Fruit fly (Drosophila melanogaster) whole organism, embryonic: ENCODE results near the gene PpV.

Experiments used
- CG1024 ChIP-seq: fragments of 200-800 bp; sonication (Bioruptor generic); IDR thresholded peaks from 2 replicates; pipeline ENCODE4 v1.3.6; 2022; ENCODE audit warnings: missing biosample characterization, missing genetic modification characterization
- CG10431 ChIP-seq: fragments of 200-800 bp; sonication (Bioruptor generic); optimal IDR thresholded peaks from 3 replicates; lab custom pipeline; 2018; ENCODE audit warnings: missing biosample characterization, mild to moderate bottlenecking, missing genetic modification characterization
- CG11695 ChIP-seq: fragments of 200-800 bp; sonication (Bioruptor generic); IDR thresholded peaks from 3 replicates; pipeline ENCODE4 v1.3.6; 2022; ENCODE audit warnings: missing biosample characterization, missing genetic modification characterization
- CG11723 ChIP-seq: fragments of 200-800 bp; sonication (Bioruptor generic); optimal IDR thresholded peaks from 2 replicates; lab custom pipeline; 2017; ENCODE audit warnings: missing biosample characterization, mild to moderate bottlenecking, missing genetic modification characterization
- CG13287 ChIP-seq: fragments of 200-800 bp; sonication (Bioruptor generic); IDR thresholded peaks from 2 replicates; pipeline ENCODE4 v1.3.6; 2022; ENCODE audit warnings: missing biosample characterization, missing genetic modification characterization; ENCODE audit not compliant: partially characterized antibody
- CG15601 ChIP-seq: fragments of 200-800 bp; sonication (Bioruptor generic); optimal IDR thresholded peaks from 3 replicates; lab custom pipeline; 2019; ENCODE audit warnings: missing biosample characterization, mild to moderate bottlenecking, missing genetic modification characterization, moderate library complexity
- CG16779 ChIP-seq: fragments of 200-800 bp; sonication (Bioruptor generic); IDR thresholded peaks from 2 replicates; pipeline ENCODE4 v1.3.6; 2022; ENCODE audit warnings: missing biosample characterization, missing genetic modification characterization
- CG17186 ChIP-seq: fragments of 200-800 bp; sonication (Bioruptor generic); optimal IDR thresholded peaks from 3 replicates; lab custom pipeline; 2017; ENCODE audit warnings: missing biosample characterization, missing genetic modification reagents, missing genetic modification characterization
- CG18262 ChIP-seq: fragments of 200-800 bp; optimal IDR thresholded peaks from 3 replicates; lab custom pipeline; 2019; ENCODE audit warnings: missing biosample characterization, mild to moderate bottlenecking, missing genetic modification characterization, moderate library complexity
- CG18476 ChIP-seq: fragments of 200-800 bp; sonication (Bioruptor generic); optimal IDR thresholded peaks from 2 replicates; lab custom pipeline; 2016; ENCODE audit warnings: missing biosample characterization, mild to moderate bottlenecking, missing genetic modification characterization
- CG18764 ChIP-seq: fragments of 200-800 bp; sonication (Bioruptor generic); optimal IDR thresholded peaks from 3 replicates; lab custom pipeline; 2016; ENCODE audit warnings: missing biosample characterization, missing genetic modification characterization
- CG2712 ChIP-seq: fragments of 200-800 bp; optimal IDR thresholded peaks from 3 replicates; lab custom pipeline; 2019; ENCODE audit warnings: missing biosample characterization, mild to moderate bottlenecking, missing genetic modification characterization, moderate library complexity
- CG3065 ChIP-seq: fragments of 200-800 bp; sonication (Bioruptor generic); optimal IDR thresholded peaks from 2 replicates; lab custom pipeline; 2016; ENCODE audit warnings: missing biosample characterization, missing genetic modification characterization
- CG3726 ChIP-seq: fragments of 200-800 bp; sonication (Bioruptor generic); IDR thresholded peaks from 3 replicates; pipeline ENCODE4, ENCODE4 v1.3.6; 2022; ENCODE audit warnings: missing biosample characterization, missing genetic modification characterization
- CG3838 ChIP-seq: fragments of 200-800 bp; sonication (Bioruptor generic); optimal IDR thresholded peaks from 3 replicates; lab custom pipeline; 2016; ENCODE audit warnings: missing biosample characterization, missing genetic modification characterization
- CG6272 ChIP-seq: fragments of 200-800 bp; sonication (Bioruptor generic); IDR thresholded peaks from 2 replicates; pipeline ENCODE4 v1.3.6; 2022; ENCODE audit warnings: missing biosample characterization, missing genetic modification characterization
- CG6765 ChIP-seq: fragments of 200-800 bp; sonication (Bioruptor generic); optimal IDR thresholded peaks from 3 replicates; lab custom pipeline; 2017; ENCODE audit warnings: missing biosample characterization, mild to moderate bottlenecking, missing genetic modification characterization
- CG8089 ChIP-seq: fragments of 200-800 bp; sonication (Bioruptor generic); optimal IDR thresholded peaks from 3 replicates; lab custom pipeline; 2016; ENCODE audit warnings: missing biosample characterization, missing genetic modification characterization
- CG8765 ChIP-seq: fragments of 200-800 bp; sonication (Bioruptor generic); IDR thresholded peaks from 2 replicates; pipeline ENCODE4 v1.3.6; 2022; ENCODE audit warnings: missing biosample characterization, missing genetic modification characterization
- D19B ChIP-seq: fragments of 200-800 bp; sonication (Bioruptor generic); optimal IDR thresholded peaks from 2 replicates; lab custom pipeline; 2017; ENCODE audit warnings: missing biosample characterization, mild to moderate bottlenecking, missing genetic modification characterization
- Dip3 ChIP-seq: fragments of 200-800 bp; sonication (Bioruptor generic); optimal IDR thresholded peaks from 3 replicates; lab custom pipeline; 2016; ENCODE audit warnings: missing biosample characterization, missing genetic modification characterization
- Eip74EF ChIP-seq, 2 experiments: fragments of 200-800 bp in 1 of 2; fragments of >200 bp in 1 of 2; sonication (Bioruptor generic) in 1 of 2; optimal IDR thresholded peaks; 2 replicates each; lab custom pipeline; 2017 to 2019; ENCODE audit warnings: missing biosample characterization in 2 of 2, missing genetic modification characterization in 2 of 2, mild to moderate bottlenecking in 1 of 2, moderate library complexity in 1 of 2
- Elba2 ChIP-seq: fragments of 200-800 bp; sonication (Bioruptor generic); optimal IDR thresholded peaks from 3 replicates; lab custom pipeline; 2016; ENCODE audit warnings: missing biosample characterization, missing genetic modification characterization
- Fer3 ChIP-seq: fragments of 200-800 bp; sonication (Bioruptor generic); optimal IDR thresholded peaks from 2 replicates; lab custom pipeline; 2018; ENCODE audit warnings: missing biosample characterization, mild to moderate bottlenecking, missing genetic modification characterization, moderate library complexity
- Hmr ChIP-seq: fragments of 200-800 bp; sonication (Bioruptor generic); optimal IDR thresholded peaks from 3 replicates; lab custom pipeline; 2017; ENCODE audit warnings: mild to moderate bottlenecking, missing biosample characterization, missing genetic modification reagents, missing genetic modification characterization
- MBD-R2 ChIP-seq: fragments of 200-800 bp; sonication (Bioruptor generic); IDR thresholded peaks from 2 replicates; pipeline ENCODE4 v1.3.6; 2022; ENCODE audit warnings: missing biosample characterization, missing genetic modification characterization
- Max ChIP-seq: fragments of 200-800 bp; sonication (Bioruptor generic); optimal IDR thresholded peaks from 2 replicates; lab custom pipeline; 2016; ENCODE audit warnings: missing biosample characterization, mild to moderate bottlenecking, missing genetic modification characterization
- NFAT ChIP-seq: fragments of 200-800 bp; sonication (Bioruptor generic); IDR thresholded peaks from 2 replicates; pipeline ENCODE4 v1.3.6; 2022; ENCODE audit warnings: missing biosample characterization, missing genetic modification characterization
- NfI ChIP-seq: fragments of 200-800 bp; sonication (Bioruptor generic); optimal IDR thresholded peaks from 3 replicates; lab custom pipeline; 2018; ENCODE audit warnings: missing biosample characterization, mild to moderate bottlenecking, missing genetic modification characterization, moderate library complexity
- ac ChIP-seq: fragments of 200-800 bp; sonication (Bioruptor generic); optimal IDR thresholded peaks from 3 replicates; lab custom pipeline; 2017; ENCODE audit warnings: missing biosample characterization, mild to moderate bottlenecking, missing genetic modification characterization
- chn ChIP-seq: fragments of 200-800 bp; sonication (Bioruptor generic); optimal IDR thresholded peaks from 2 replicates; lab custom pipeline; 2016; ENCODE audit warnings: missing biosample characterization, missing genetic modification characterization
- ci ChIP-seq: fragments of 200-800 bp; sonication (Bioruptor generic); IDR thresholded peaks from 3 replicates; pipeline ENCODE4 v1.3.6; 2022; ENCODE audit warnings: missing biosample characterization, missing genetic modification characterization
- corto ChIP-seq: fragments of 200-800 bp; sonication (Bioruptor generic); optimal IDR thresholded peaks from 2 replicates; lab custom pipeline; 2016; ENCODE audit warnings: missing biosample characterization, mild to moderate bottlenecking, missing genetic modification characterization, moderate library complexity
- dan ChIP-seq: fragments of 200-800 bp; sonication (Bioruptor generic); IDR thresholded peaks from 2 replicates; pipeline ENCODE4 v1.3.6; 2022; ENCODE audit warnings: missing biosample characterization, missing genetic modification characterization
- disco-r ChIP-seq: fragments of 200-800 bp; sonication (Bioruptor generic); optimal IDR thresholded peaks from 2 replicates; lab custom pipeline; 2016; ENCODE audit warnings: missing biosample characterization, missing genetic modification characterization
- dm ChIP-seq: fragments of 200-800 bp; sonication (Bioruptor generic); optimal IDR thresholded peaks from 3 replicates; lab custom pipeline; 2016; ENCODE audit warnings: missing biosample characterization, missing genetic modification characterization
- dmrt99B ChIP-seq: fragments of 200-800 bp; sonication (Bioruptor generic); optimal IDR thresholded peaks from 2 replicates; lab custom pipeline; 2018; ENCODE audit warnings: missing biosample characterization, mild to moderate bottlenecking, missing genetic modification characterization, moderate library complexity
- gcm2 ChIP-seq: fragments of 200-800 bp; sonication (Bioruptor generic); optimal IDR thresholded peaks from 2 replicates; lab custom pipeline; 2016; ENCODE audit warnings: missing biosample characterization, missing genetic modification characterization
- gem ChIP-seq: fragments of 200-800 bp; sonication (Bioruptor generic); optimal IDR thresholded peaks from 2 replicates; lab custom pipeline; 2019; ENCODE audit warnings: missing biosample characterization, mild to moderate bottlenecking, missing genetic modification characterization, moderate library complexity
- gfzf ChIP-seq: fragments of 200-800 bp; sonication (Bioruptor generic); optimal IDR thresholded peaks from 2 replicates; lab custom pipeline; 2016; ENCODE audit warnings: missing biosample characterization, mild to moderate bottlenecking, missing genetic modification characterization, moderate library complexity
- kni ChIP-seq: fragments of 200-800 bp; sonication (Bioruptor generic); optimal IDR thresholded peaks from 3 replicates; lab custom pipeline; 2017; ENCODE audit warnings: mild to moderate bottlenecking, missing biosample characterization, missing genetic modification reagents, missing genetic modification characterization
- lov ChIP-seq, 2 experiments: fragments of 200-800 bp in 1 of 2; fragments of >200 bp in 1 of 2; sonication (Bioruptor generic) in 1 of 2; IDR thresholded peaks in 1 of 2; optimal IDR thresholded peaks in 1 of 2; 2 replicates in 1 of 2; 3 replicates in 1 of 2; pipeline versions ENCODE4 v1.3.6 to Lab custom; 2017 to 2022; ENCODE audit warnings: missing biosample characterization in 1 of 2, missing genetic modification characterization in 1 of 2
- mam ChIP-seq: fragments of 200-800 bp; sonication (Bioruptor generic); optimal IDR thresholded peaks from 3 replicates; lab custom pipeline; 2016; ENCODE audit warnings: missing biosample characterization, missing genetic modification characterization
- pb ChIP-seq: fragments of 200-800 bp; sonication (Bioruptor generic); optimal IDR thresholded peaks from 3 replicates; lab custom pipeline; 2016; ENCODE audit warnings: missing biosample characterization, missing genetic modification characterization
- pum ChIP-seq: fragments of 200-800 bp; sonication (Bioruptor generic); optimal IDR thresholded peaks from 2 replicates; lab custom pipeline; 2016; ENCODE audit warnings: missing biosample characterization, missing genetic modification characterization
- schlank ChIP-seq: fragments of 200-800 bp; sonication (Bioruptor generic); optimal IDR thresholded peaks from 2 replicates; lab custom pipeline; 2018; ENCODE audit warnings: missing biosample characterization, mild to moderate bottlenecking, missing genetic modification characterization
- sens-2 ChIP-seq: fragments of 200-800 bp; sonication (Bioruptor generic); IDR thresholded peaks from 2 replicates; pipeline ENCODE4 v1.3.6; 2022; ENCODE audit warnings: missing biosample characterization, missing genetic modification characterization
- sisA ChIP-seq: fragments of 200-800 bp; sonication (Bioruptor generic); IDR thresholded peaks from 2 replicates; pipeline ENCODE4 v1.3.6; 2022; ENCODE audit warnings: missing biosample characterization, missing genetic modification characterization
- sr ChIP-seq: fragments of 200-800 bp; sonication (Bioruptor generic); IDR thresholded peaks from 3 replicates; pipeline ENCODE4 v1.3.6; 2022; ENCODE audit warnings: missing biosample characterization, missing genetic modification characterization
- zen2 ChIP-seq: fragments of 200-800 bp; sonication (Bioruptor generic); IDR thresholded peaks from 3 replicates; pipeline ENCODE4 v1.3.6; 2022; ENCODE audit warnings: missing biosample characterization, missing genetic modification characterization; ENCODE audit not compliant: partially characterized antibody

PpV gene

DNA sequence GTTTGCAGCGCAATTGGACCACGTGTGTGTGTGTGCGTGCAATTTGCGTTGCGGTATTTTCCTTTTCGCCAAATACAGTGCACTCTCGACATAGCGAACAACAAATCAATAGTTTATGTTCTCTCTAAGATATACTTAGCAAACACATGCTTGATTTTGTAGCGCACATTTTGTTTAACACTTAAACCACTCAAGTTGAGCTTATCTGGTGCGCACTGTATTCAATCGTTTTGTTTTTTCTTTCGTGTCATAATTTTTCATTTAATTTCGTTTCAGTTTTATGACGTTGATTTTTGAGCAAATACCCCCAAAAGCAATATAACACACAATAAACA lies 6.4 kb downstream of the PpV start (continued):
- TF ChIP-seq CG13287 (no peak), CG18764 (GFP tag; lab: Kevin White, UChicago) (peak; percentile 53), CG2712 (tag; lab: Kevin White, UChicago) (peak; percentile 77), CG8089 (GFP tag; lab: Kevin White, UChicago) (peak; percentile 54), zen2 (GFP tag; lab: Robert Waterston, UW) (no peak), CG17186 (GFP tag; lab: Kevin White, UChicago) (no peak), mam (GFP tag; lab: Kevin White, UChicago) (peak; percentile 92), MBD-R2 (GFP tag; lab: Robert Waterston, UW) (peak; percentile 76; the same call in 1 of the 2 replicates), CG3726 (GFP tag; lab: Robert Waterston, UW) (peak; percentile 69; the same call in 2 of the 3 replicates), dm (peak; percentile 75), CG18262 (tag; lab: Kevin White, UChicago) (peak; percentile 58), CG11723 (peak; percentile 59), Hmr (GFP tag; lab: Kevin White, UChicago) (peak; percentile 88), Max (GFP tag; lab: Kevin White, UChicago) (peak; percentile 65), CG16779 (GFP tag; lab: Robert Waterston, UW) (peak; percentile 83), Elba2 (no peak), dmrt99B (tag; lab: Kevin White, UChicago) (peak; percentile 85), chn (GFP tag; lab: Kevin White, UChicago) (peak; percentile 73), gem (tag; lab: Kevin White, UChicago) (peak; percentile 86), schlank (tag; lab: Kevin White, UChicago) (peak; percentile 89), CG1024 (GFP tag; lab: Robert Waterston, UW) (peak; percentile 78), Eip74EF (GFP tag; optimal IDR thresholded peaks at IDR 0.05; lab: Kevin White, UChicago) (peak in 1 of 2 experiments; percentile 59), CG18476 (GFP tag; lab: Kevin White, UChicago) (peak; percentile 44), Fer3 (peak; percentile 90), gfzf (GFP tag; lab: Kevin White, UChicago) (no peak), CG11695 (GFP tag; lab: Robert Waterston, UW) (peak; percentile 88), lov (optimal IDR thresholded peaks at IDR 0.05; lab: Kevin White, UChicago) (no peak), lov (GFP tag; IDR thresholded peaks at IDR 0.05; lab: Robert Waterston, UW) (peak; percentile 73; the same call in 1 of the 3 replicates), pb (GFP tag; lab: Kevin White, UChicago) (peak; percentile 79), CG6765 (peak; percentile 73), dan (no peak), CG8765 (GFP tag; lab: Robert Waterston, UW) (peak; percentile 62; the same call in 1 of the 2 replicates), kni (GFP tag; lab: Kevin White, UChicago) (peak; percentile 11), CG3838 (GFP tag; lab: Kevin White, UChicago) (peak; percentile 32), CG15601 (tag; lab: Kevin White, UChicago) (peak; percentile 4), CG3065 (GFP tag; lab: Kevin White, UChicago) (peak; percentile 52), pum (GFP tag; lab: Kevin White, UChicago) (peak; percentile 82), sens-2 (peak; percentile 66), NFAT (GFP tag; lab: Robert Waterston, UW) (peak; percentile 95), sisA (GFP tag; lab: Robert Waterston, UW) (peak; percentile 88), corto (peak; percentile 61), Dip3 (GFP tag; lab: Kevin White, UChicago) (peak; percentile 88), CG6272 (GFP tag; lab: Robert Waterston, UW) (peak; percentile 73), NfI (peak; percentile 92), disco-r (GFP tag; lab: Kevin White, UChicago) (peak; percentile 76), gcm2 (peak; percentile 82), sr (GFP tag; lab: Robert Waterston, UW) (peak; percentile 65; the same call in 2 of the 3 replicates), D19B (peak; percentile 67), CG10431 (no peak), ci (peak; percentile 93), ac (GFP tag; lab: Kevin White, UChicago) (no peak)
